Fruit fly (Drosophila melanogaster): Measurements from ENCODE around the gene CG9263.

The CG9263 gene

DNA sequence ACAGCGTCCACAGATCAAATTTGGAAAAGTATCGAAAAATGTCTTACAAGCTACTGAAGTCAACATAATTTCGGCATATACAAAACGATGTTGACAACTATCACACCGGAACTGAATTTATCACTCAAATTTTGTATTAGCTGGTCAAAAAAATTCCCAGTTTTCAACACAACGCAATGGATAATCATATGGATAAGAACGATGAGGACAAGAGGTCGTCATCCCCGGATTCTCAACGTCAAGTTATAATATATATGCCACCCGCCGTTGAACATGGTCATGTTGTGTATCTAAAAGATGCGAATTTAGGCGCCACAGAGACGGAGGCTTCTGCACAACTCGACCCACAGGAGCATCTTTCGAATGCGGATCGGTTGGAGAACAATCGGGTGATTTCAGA is at the start of gene CG9263:
CG9263 (minus strand) TSS at position 101 of the 400 bp plus-strand sequence.
- no peak for TF ChIP-seq pan (optimal IDR thresholded peaks at IDR 0.05)
- no peak for TF ChIP-seq Dll (optimal IDR thresholded peaks at IDR 0.05)
- no peak for TF ChIP-seq psq (optimal IDR thresholded peaks at IDR 0.05)
- TF ChIP-seq CG8478 (optimal IDR thresholded peaks at IDR 0.05): no peak
- TF ChIP-seq usp (GFP tag; optimal IDR thresholded peaks at IDR 0.05): no peak
- TF ChIP-seq EcR (GFP tag; optimal IDR thresholded peaks at IDR 0.05): no peak

DNA sequence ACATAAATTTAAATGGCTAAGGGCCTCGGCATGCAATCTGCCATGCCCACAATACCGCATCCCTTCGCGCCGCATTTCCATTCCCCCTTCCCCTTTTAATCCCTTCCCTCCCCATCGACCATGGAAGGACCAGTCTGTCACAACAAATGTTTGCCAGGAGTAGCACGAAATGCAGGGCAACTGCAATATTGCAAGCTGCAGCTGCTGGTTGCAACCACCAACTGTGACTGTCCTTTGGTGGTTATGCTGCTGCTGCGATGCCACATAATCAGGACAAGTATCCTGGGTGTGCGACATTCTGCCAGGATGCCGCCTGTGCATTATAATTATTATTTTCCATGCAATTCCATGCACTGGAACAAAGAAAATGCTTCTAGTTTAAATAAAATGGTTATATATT is 49.0 kb upstream of the CG9263 start:
- no peak for TF ChIP-seq usp (GFP tag; optimal IDR thresholded peaks at IDR 0.05)
- no peak for TF ChIP-seq psq (optimal IDR thresholded peaks at IDR 0.05)
- TF ChIP-seq EcR (GFP tag; optimal IDR thresholded peaks at IDR 0.05): no peak
- TF ChIP-seq Dll (optimal IDR thresholded peaks at IDR 0.05): no peak

DNA sequence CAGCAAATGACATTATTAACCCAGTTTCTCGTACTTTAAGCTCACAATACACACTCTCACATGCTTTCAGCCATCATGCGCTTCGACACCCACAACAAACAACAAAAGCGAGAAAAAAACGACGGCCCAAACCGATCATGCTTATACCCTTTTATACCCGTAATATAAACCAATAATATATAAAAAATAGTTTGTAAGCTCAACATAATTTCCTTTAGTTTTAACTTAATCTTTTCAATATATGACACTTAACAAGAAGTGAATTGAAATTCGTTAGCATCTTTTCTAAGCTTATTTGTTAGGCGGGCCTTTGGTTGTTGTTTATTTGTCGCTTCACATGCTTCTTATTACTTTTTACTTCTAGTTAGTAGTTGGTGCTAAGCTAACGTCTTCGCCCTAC is 44.3 kb upstream of the CG9263 start:
- no peak for TF ChIP-seq EcR (GFP tag; optimal IDR thresholded peaks at IDR 0.05)
- TF ChIP-seq usp (GFP tag; optimal IDR thresholded peaks at IDR 0.05): no peak
- no peak for TF ChIP-seq psq (optimal IDR thresholded peaks at IDR 0.05)
- no peak for TF ChIP-seq Dll (optimal IDR thresholded peaks at IDR 0.05)
- no peak for TF ChIP-seq CG8478 (optimal IDR thresholded peaks at IDR 0.05)
- TF ChIP-seq pan (optimal IDR thresholded peaks at IDR 0.05): no peak

DNA sequence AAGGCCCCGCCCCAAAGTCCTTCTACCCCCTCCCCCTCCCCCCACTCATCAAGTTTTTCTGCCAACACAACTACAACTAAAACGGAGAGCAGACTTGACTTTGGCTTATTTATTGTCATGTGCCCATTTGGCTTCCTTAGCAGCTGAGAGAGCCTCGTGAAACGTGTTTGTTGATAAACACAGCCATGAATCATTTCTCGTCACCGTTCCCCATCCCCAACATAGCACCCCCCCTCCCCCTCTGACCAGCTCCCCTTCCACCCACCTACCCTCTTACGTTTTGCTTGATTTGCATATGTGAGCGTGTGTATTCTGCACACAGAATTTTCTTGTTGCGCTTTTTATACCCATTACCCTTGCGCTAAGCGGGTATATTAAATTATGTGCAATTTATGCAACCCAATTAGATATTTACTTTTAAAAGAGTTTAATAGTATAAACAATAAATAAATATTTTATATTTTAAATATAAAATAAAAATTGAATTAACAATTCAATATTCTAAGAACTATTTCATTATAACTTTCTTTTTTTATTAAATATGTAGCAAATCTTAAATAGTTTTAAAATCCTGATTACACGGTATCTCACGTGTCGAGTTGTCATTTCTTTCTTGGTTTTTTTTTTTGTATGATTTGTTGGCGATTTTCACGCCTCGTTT is 29.5 kb upstream of the CG9263 start:
- TF ChIP-seq pan (optimal IDR thresholded peaks at IDR 0.05): peak; percentile 70
- TF ChIP-seq Dll (optimal IDR thresholded peaks at IDR 0.05): no peak
- no peak for TF ChIP-seq CG8478 (optimal IDR thresholded peaks at IDR 0.05)

DNA sequence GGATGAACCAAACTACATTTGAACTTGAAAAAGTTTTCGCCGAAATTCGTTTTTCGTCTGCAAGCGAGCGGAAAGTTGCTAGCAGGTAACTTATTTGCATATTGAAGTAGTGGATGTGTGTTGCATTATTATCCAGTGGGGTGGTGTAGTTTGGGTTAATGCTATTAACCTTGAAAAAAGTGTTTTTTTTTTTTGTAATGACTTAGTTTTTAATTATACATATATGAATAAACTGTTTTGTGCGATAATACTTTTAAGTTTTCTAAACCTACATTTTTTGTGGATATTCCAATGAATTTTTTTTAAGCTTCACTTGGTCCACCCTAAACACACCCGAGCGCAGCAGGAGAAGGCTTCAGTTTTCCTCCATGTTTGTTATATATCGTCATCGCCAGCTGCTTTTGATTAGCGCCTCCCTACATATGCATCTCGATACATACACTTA is 28.6 kb upstream of the CG9263 start:
- no peak for TF ChIP-seq Dll (optimal IDR thresholded peaks at IDR 0.05)
- no peak for TF ChIP-seq EcR (GFP tag; optimal IDR thresholded peaks at IDR 0.05)
- no peak for TF ChIP-seq pan (optimal IDR thresholded peaks at IDR 0.05)
- TF ChIP-seq usp (GFP tag; optimal IDR thresholded peaks at IDR 0.05): no peak
- no peak for TF ChIP-seq CG8478 (optimal IDR thresholded peaks at IDR 0.05)
- no peak for TF ChIP-seq psq (optimal IDR thresholded peaks at IDR 0.05)

DNA sequence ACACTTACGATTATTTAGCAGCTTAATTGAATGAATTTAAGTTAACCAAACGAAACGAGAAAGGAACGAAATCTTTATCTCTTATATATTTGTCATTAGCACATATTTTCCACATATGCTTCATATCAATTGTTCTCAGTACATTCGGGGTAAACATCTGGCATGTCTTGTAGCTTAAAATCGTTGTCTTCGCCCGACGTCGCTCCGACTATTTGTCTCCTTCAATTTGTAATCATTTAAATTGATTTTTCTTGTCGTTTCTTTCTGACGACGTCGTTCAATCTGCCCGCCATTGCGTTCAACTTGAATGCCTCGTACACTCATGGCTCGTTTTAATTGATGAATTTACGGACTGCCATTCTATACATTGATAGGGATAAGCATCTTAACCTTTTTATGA is 27.6 kb upstream of the CG9263 start:
- no peak for TF ChIP-seq pan (optimal IDR thresholded peaks at IDR 0.05)
- no peak for TF ChIP-seq usp (GFP tag; optimal IDR thresholded peaks at IDR 0.05)
- TF ChIP-seq Dll (optimal IDR thresholded peaks at IDR 0.05): no peak
- no peak for TF ChIP-seq CG8478 (optimal IDR thresholded peaks at IDR 0.05)
- TF ChIP-seq EcR (GFP tag; optimal IDR thresholded peaks at IDR 0.05): no peak
- TF ChIP-seq psq (optimal IDR thresholded peaks at IDR 0.05): no peak

DNA sequence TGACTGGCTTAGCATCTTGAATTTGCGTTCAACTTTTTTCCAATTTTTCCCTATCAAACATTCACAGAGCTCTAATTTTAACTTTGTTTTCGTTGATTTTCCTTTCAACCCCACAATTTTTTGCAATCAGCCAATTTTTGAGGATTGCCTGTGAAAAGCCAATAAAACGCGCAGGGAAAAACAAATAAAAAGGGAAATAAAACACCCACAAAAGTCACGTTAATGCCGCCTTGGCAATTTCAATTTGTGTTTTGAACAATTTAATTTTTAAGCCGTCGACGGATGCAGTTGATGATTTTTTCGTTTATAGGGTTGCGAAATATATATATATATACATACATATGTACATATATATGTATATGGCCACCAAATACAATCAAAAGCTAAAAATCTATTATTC is 26.6 kb upstream of the CG9263 start:
- TF ChIP-seq CG8478 (optimal IDR thresholded peaks at IDR 0.05) (no peak), usp (GFP tag; optimal IDR thresholded peaks at IDR 0.05) (no peak), Dll (optimal IDR thresholded peaks at IDR 0.05) (no peak), EcR (GFP tag; optimal IDR thresholded peaks at IDR 0.05) (no peak), psq (optimal IDR thresholded peaks at IDR 0.05) (no peak), pan (optimal IDR thresholded peaks at IDR 0.05) (no peak)

DNA sequence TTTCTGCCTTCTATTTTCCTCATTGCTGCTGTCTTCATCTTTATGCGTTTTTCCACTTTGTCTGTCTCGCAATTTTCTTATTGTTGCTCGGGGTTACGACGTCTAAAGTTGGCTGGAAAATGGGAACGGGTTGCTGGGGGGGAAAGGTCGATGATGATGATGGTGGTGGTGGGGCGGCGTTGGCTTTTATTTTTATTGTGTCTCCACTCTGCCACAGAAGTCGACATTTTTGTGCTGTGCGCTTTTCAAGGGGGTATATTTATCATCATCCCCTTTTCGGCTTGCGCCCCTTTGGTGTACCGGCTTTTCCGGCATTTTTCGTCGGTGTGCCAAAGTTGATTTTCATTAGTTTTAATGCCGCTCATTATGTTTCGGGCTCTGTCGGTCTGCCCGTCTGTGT is 13.0 kb upstream of the CG9263 start:
- TF ChIP-seq Dll (optimal IDR thresholded peaks at IDR 0.05): no peak
- TF ChIP-seq CG8478 (optimal IDR thresholded peaks at IDR 0.05): no peak
- no peak for TF ChIP-seq pan (optimal IDR thresholded peaks at IDR 0.05)
- no peak for TF ChIP-seq EcR (GFP tag; optimal IDR thresholded peaks at IDR 0.05)
- TF ChIP-seq usp (GFP tag; optimal IDR thresholded peaks at IDR 0.05): no peak
- TF ChIP-seq psq (optimal IDR thresholded peaks at IDR 0.05): no peak

DNA sequence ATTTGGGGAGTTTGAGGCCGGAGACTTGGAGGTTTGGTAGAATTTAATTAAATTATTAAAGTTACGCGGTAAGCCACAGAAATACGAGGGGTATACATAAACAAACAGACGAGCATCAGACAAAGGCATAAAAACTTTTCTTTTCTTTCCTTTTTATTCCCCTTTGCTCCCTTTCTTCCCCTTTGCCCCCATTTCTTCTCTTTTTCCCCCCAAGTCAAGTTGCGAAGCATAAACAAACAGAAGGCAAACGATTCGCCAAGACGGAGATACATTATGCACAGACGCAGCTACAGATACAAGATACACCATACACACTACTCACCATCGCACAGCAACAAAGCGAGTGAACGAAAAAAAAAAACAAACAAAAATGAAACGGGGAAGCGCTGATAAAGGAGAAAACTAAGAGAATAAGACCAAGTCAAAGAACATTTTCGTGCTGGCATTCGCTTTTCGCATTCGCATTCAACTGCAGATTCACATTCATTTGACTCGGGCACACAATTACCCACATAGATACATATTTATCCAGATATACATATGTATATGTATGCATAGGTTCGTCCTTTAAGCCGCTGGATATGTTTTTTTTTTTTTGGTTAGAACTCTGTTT is 12.3 kb upstream of the CG9263 start:
- no peak for TF ChIP-seq EcR (GFP tag; optimal IDR thresholded peaks at IDR 0.05)
- no peak for TF ChIP-seq pan (optimal IDR thresholded peaks at IDR 0.05)
- TF ChIP-seq CG8478 (optimal IDR thresholded peaks at IDR 0.05): no peak

DNA sequence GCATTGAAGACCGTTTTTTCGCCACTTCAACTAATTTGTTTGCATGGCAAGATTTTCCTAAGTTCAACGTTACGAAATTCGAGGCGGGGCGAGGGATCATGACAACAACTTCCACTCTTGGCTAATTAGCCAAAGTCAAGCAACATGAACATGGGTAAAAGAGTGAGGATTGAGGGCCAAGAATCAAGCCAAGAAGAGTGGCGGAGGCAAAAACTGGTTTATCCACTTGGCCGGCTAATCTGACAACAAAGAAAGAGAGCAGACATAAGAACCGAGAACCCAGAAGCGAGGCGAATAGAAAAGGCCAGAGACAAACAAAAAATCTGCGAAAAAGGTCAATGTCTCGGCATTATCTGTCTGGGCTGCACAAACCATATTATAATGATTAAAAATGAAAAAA is 10.3 kb upstream of the CG9263 start:
- TF ChIP-seq CG8478 (optimal IDR thresholded peaks at IDR 0.05): no peak
- no peak for TF ChIP-seq psq (optimal IDR thresholded peaks at IDR 0.05)
- no peak for TF ChIP-seq EcR (GFP tag; optimal IDR thresholded peaks at IDR 0.05)
- no peak for TF ChIP-seq usp (GFP tag; optimal IDR thresholded peaks at IDR 0.05)
- no peak for TF ChIP-seq Dll (optimal IDR thresholded peaks at IDR 0.05)
- TF ChIP-seq pan (optimal IDR thresholded peaks at IDR 0.05): no peak

DNA sequence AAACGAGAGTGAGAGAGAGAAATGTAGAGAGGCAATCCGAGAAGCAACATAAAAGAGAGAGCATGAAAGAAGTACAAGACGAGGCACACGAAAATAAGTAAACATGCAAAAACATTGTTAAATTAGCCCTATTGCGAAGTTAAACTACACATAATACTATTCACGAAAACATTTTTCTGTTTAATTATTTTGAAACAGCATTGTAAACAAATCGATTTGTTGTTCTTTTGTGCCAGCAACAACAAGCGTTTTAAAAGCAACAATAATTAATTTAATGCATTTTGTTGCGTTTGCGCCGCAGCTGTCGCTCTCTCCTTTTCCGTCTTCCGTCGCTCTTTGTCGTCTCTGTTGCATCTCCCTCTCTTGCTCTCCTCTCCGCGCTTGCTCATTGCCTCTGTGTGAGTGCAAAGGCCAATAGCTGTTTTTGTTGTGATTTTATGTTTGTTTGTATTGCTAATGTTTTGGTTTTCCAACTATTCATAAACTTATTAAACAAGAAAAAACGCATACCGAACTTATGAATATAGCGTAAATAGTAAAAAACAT is 8.2 kb upstream of the CG9263 start:
- no peak for TF ChIP-seq EcR (GFP tag; optimal IDR thresholded peaks at IDR 0.05)
- TF ChIP-seq usp (GFP tag; optimal IDR thresholded peaks at IDR 0.05): no peak

DNA sequence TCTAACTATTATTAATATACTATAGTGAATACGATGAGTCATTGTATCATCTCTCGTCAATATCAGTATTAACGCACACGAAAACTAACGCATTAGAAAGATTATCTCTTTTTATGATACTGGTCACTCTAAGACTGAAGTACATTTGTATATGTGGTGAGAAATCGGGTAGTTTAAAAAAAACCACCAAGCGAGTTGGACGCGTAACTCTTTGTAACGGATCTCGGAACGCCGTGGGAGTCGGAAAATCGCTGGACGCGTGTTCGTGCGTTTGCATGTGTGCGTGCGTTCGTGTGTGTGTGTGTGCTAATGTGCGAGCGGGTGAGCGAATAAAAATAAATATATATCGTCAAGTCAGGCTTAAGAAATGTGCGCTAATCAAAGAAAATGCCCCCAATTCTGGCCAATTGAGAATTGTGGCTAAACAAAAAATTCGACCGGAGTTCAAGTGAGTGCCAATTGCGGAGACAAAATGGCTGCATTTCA is 7.6 kb upstream of the CG9263 start, which contains the start of gene kuz:
kuz (plus strand) TSS at position 167 of the 486 bp plus-strand sequence.
- TF ChIP-seq pan (optimal IDR thresholded peaks at IDR 0.05) (no peak), psq (optimal IDR thresholded peaks at IDR 0.05) (no peak), Dll (optimal IDR thresholded peaks at IDR 0.05) (no peak), usp (GFP tag; optimal IDR thresholded peaks at IDR 0.05) (no peak), CG8478 (optimal IDR thresholded peaks at IDR 0.05) (no peak), EcR (GFP tag; optimal IDR thresholded peaks at IDR 0.05) (no peak)
